Worm (Caenorhabditis elegans) whole organism, young adult: ENCODE results near the gene C28C12.11.

Experiments
- B0336.3 ChIP-seq: fragments of 200-800 bp; sonication (Bioruptor generic); IDR thresholded peaks from 2 replicates; pipeline ENCODE4 v1.3.6; 2022; ENCODE audit warnings: missing genetic modification characterization, missing compliant biosample characterization
- C06A6.2 ChIP-seq: fragments of 200-800 bp; sonication (Bioruptor generic); conservative IDR thresholded peaks from 2 replicates; pipeline ENCODE4 v1.3.6; 2022; ENCODE audit warnings: missing genetic modification characterization, missing compliant biosample characterization
- C17E4.6 ChIP-seq: fragments of 200-800 bp; sonication (Bioruptor generic); IDR thresholded peaks from 2 replicates; pipeline ENCODE4 v1.3.6; 2022; ENCODE audit warnings: missing genetic modification reagents, missing genetic modification characterization, missing compliant biosample characterization
- F22D6.2 ChIP-seq: sonication (generic microtip); optimal IDR thresholded peaks from 2 replicates; lab custom pipeline; 2016; ENCODE audit warnings: mild to moderate bottlenecking, missing genetic modification characterization, missing compliant biosample characterization
- F39B2.1 ChIP-seq: fragments of 200-800 bp; sonication (Bioruptor generic); IDR thresholded peaks from 2 replicates; pipeline ENCODE4 v1.3.6; 2022; ENCODE audit warnings: missing genetic modification reagents, missing genetic modification characterization, missing compliant biosample characterization
- F55B11.4 ChIP-seq: sonication (generic microtip); optimal IDR thresholded peaks from 2 replicates; lab custom pipeline; 2016; ENCODE audit warnings: missing compliant biosample characterization, missing genetic modification characterization, borderline replicate concordance; ENCODE audit not compliant: insufficient read depth
- T07F8.4 ChIP-seq: sonication (generic microtip); optimal IDR thresholded peaks from 2 replicates; lab custom pipeline; 2016; ENCODE audit warnings: mild to moderate bottlenecking, missing genetic modification characterization, moderate library complexity, missing compliant biosample characterization
- akir-1 ChIP-seq: fragments of 200-800 bp; sonication (Bioruptor generic); optimal IDR thresholded peaks from 2 replicates; lab custom pipeline; 2018; ENCODE audit warnings: mild to moderate bottlenecking, missing genetic modification characterization, moderate library complexity, missing compliant biosample characterization
- aptf-2 ChIP-seq: fragments of 200-800 bp; sonication (Bioruptor generic); conservative IDR thresholded peaks from 2 replicates; pipeline ENCODE4 v1.3.6; 2022; ENCODE audit warnings: missing genetic modification reagents, missing genetic modification characterization, missing compliant biosample characterization
- atf-7 ChIP-seq: sonication (generic microtip); optimal IDR thresholded peaks from 2 replicates; lab custom pipeline; 2017; ENCODE audit warnings: mild to moderate bottlenecking, missing genetic modification characterization, missing compliant biosample characterization
- attf-5 ChIP-seq: fragments of 200-800 bp; sonication (Bioruptor generic); optimal IDR thresholded peaks from 2 replicates; lab custom pipeline; 2018; ENCODE audit warnings: mild to moderate bottlenecking, missing genetic modification characterization, missing compliant biosample characterization
- attf-6 ChIP-seq: fragments of 200-800 bp; sonication (Bioruptor generic); IDR thresholded peaks from 2 replicates; pipeline ENCODE4 v1.3.6; 2022; ENCODE audit warnings: missing genetic modification reagents, missing genetic modification characterization, missing compliant biosample characterization
- bed-1 ChIP-seq: fragments of 200-800 bp; sonication (Bioruptor generic); IDR thresholded peaks from 2 replicates; pipeline ENCODE4 v1.3.6; 2022; ENCODE audit warnings: missing genetic modification reagents, missing genetic modification characterization, missing compliant biosample characterization
- bed-2 ChIP-seq: fragments of 200-800 bp; sonication (Bioruptor generic); IDR thresholded peaks from 2 replicates; pipeline ENCODE4 v1.3.6; 2022; ENCODE audit warnings: missing genetic modification reagents, missing genetic modification characterization, missing compliant biosample characterization
- dpl-1 ChIP-seq: fragments of 150-350 bp; optimal IDR thresholded peaks from 2 replicates; lab custom pipeline; 2014; ENCODE audit warnings: missing biosample characterization, missing genetic modification reagents, missing genetic modification characterization
- egl-18 ChIP-seq: fragments of 200-800 bp; sonication (Bioruptor generic); IDR thresholded peaks from 2 replicates; pipeline ENCODE4 v1.3.6; 2022; ENCODE audit warnings: missing genetic modification reagents, missing genetic modification characterization, missing compliant biosample characterization
- egrh-3 ChIP-seq: fragments of 200-800 bp; sonication (Bioruptor generic); IDR thresholded peaks from 2 replicates; pipeline ENCODE4 v1.3.6; 2022; ENCODE audit warnings: missing genetic modification reagents, missing genetic modification characterization, missing compliant biosample characterization
- ets-4 ChIP-seq: fragments of 200-800 bp; sonication (Bioruptor generic); optimal IDR thresholded peaks from 2 replicates; lab custom pipeline; 2018; ENCODE audit warnings: mild to moderate bottlenecking, missing genetic modification characterization, missing compliant biosample characterization
- fkh-3 ChIP-seq: sonication (generic microtip); optimal IDR thresholded peaks from 2 replicates; lab custom pipeline; 2016; ENCODE audit warnings: mild to moderate bottlenecking, missing genetic modification characterization, missing compliant biosample characterization
- hlh-26 ChIP-seq: fragments of 200-800 bp; sonication (Bioruptor generic); conservative IDR thresholded peaks from 2 replicates; pipeline ENCODE4 v1.3.6; 2022; ENCODE audit warnings: missing genetic modification reagents, missing genetic modification characterization, missing compliant biosample characterization
- hmg-1.2 ChIP-seq: fragments of 200-800 bp; sonication (Bioruptor generic); IDR thresholded peaks from 2 replicates; pipeline ENCODE4 v1.3.6; 2022; ENCODE audit warnings: missing genetic modification reagents, missing genetic modification characterization, missing compliant biosample characterization
- let-607 ChIP-seq, 2 experiments: fragments of 200-800 bp in 1 of 2; sonication (Bioruptor generic) in 1 of 2; sonication (generic microtip) in 1 of 2; optimal IDR thresholded peaks; 2 replicates each; lab custom pipeline; 2016 to 2018; ENCODE audit warnings: mild to moderate bottlenecking in 2 of 2, missing compliant biosample characterization in 2 of 2, missing genetic modification characterization in 2 of 2, moderate library complexity in 2 of 2, missing genotype in 1 of 2
- lin-26 ChIP-seq: fragments of 200-800 bp; sonication (Bioruptor generic); IDR thresholded peaks from 2 replicates; pipeline ENCODE4 v1.3.6; 2022; ENCODE audit warnings: missing genetic modification reagents, missing genetic modification characterization, missing compliant biosample characterization
- lsl-1 ChIP-seq: fragments of 200-800 bp; sonication (Bioruptor generic); optimal IDR thresholded peaks from 2 replicates; lab custom pipeline; 2018; ENCODE audit warnings: mild to moderate bottlenecking, missing genetic modification characterization, moderate library complexity, missing compliant biosample characterization
- madf-10 ChIP-seq: sonication (generic microtip); optimal IDR thresholded peaks from 2 replicates; lab custom pipeline; 2016; ENCODE audit warnings: mild to moderate bottlenecking, missing genetic modification characterization, missing compliant biosample characterization
- madf-3 ChIP-seq: fragments of 200-800 bp; sonication (Bioruptor generic); IDR thresholded peaks from 2 replicates; pipeline ENCODE4 v1.3.6; 2022; ENCODE audit warnings: missing genetic modification reagents, missing genetic modification characterization, missing compliant biosample characterization
- nfya-1 ChIP-seq: sonication (generic microtip); optimal IDR thresholded peaks from 2 replicates; lab custom pipeline; 2017; ENCODE audit warnings: antibody characterized with exemption, missing compliant biosample characterization, missing genetic modification characterization, borderline replicate concordance; ENCODE audit not compliant: insufficient read depth
- nfya-2 ChIP-seq: fragments of 200-800 bp; sonication (Bioruptor generic); IDR thresholded peaks from 2 replicates; pipeline ENCODE4 v1.3.6; 2022; ENCODE audit warnings: missing genetic modification reagents, missing genetic modification characterization, missing compliant biosample characterization
- nfyb-1 ChIP-seq: fragments of 200-800 bp; sonication (Bioruptor generic); IDR thresholded peaks from 2 replicates; pipeline ENCODE4 v1.3.6; 2022; ENCODE audit warnings: missing genetic modification reagents, missing genetic modification characterization, missing compliant biosample characterization
- nhr-90 ChIP-seq: sonication (generic microtip); optimal IDR thresholded peaks from 2 replicates; lab custom pipeline; 2016; ENCODE audit warnings: missing genotype, mild to moderate bottlenecking, missing genetic modification characterization, missing compliant biosample characterization
- rcor-1 ChIP-seq: fragments of 200-800 bp; sonication (Bioruptor generic); IDR thresholded peaks from 2 replicates; pipeline ENCODE4 v1.3.6; 2022; ENCODE audit warnings: missing genetic modification reagents, missing genetic modification characterization, missing compliant biosample characterization
- rec-8 ChIP-seq, 2 experiments: sonication (generic microtip); optimal IDR thresholded peaks; 2 replicates each; lab custom pipeline; 2016; ENCODE audit warnings: mild to moderate bottlenecking in 2 of 2, missing genetic modification characterization in 2 of 2, missing genetic modification reagents in 2 of 2, missing genotype in 2 of 2, missing biosample characterization in 1 of 2, missing compliant biosample characterization in 1 of 2, moderate library complexity in 1 of 2
- sea-2 ChIP-seq: fragments of 200-800 bp; sonication (Bioruptor generic); IDR thresholded peaks from 2 replicates; pipeline ENCODE4 v1.3.6; 2022; ENCODE audit warnings: missing genetic modification characterization, missing compliant biosample characterization
- snpc-1.1 ChIP-seq: sonication (generic microtip); optimal IDR thresholded peaks from 2 replicates; lab custom pipeline; 2017; ENCODE audit warnings: missing genetic modification characterization, mild to moderate bottlenecking, missing compliant biosample characterization, antibody characterized with exemption, moderate library complexity, missing genotype, missing genetic modification reagents; ENCODE audit not compliant: insufficient read depth
- tlf-1 ChIP-seq: fragments of 200-800 bp; sonication (Bioruptor generic); optimal IDR thresholded peaks from 2 replicates; lab custom pipeline; 2018; ENCODE audit warnings: mild to moderate bottlenecking, missing genetic modification characterization, missing compliant biosample characterization
- unc-62 ChIP-seq: fragments of 150-350 bp; optimal IDR thresholded peaks from 2 replicates; lab custom pipeline; 2014; ENCODE audit warnings: missing biosample characterization, missing genetic modification reagents, missing genetic modification characterization
- xnd-1 ChIP-seq: sonication (generic microtip); optimal IDR thresholded peaks from 2 replicates; lab custom pipeline; 2016; ENCODE audit warnings: missing genotype, missing genetic modification reagents, missing genetic modification characterization, missing compliant biosample characterization

Gene C28C12.11

ce11 chrIV:8461177-8461576, 12.7 kb upstream of the C28C12.11 start:
- TF ChIP-seq hmg-1.2: no peak
- TF ChIP-seq snpc-1.1 (tag; lab: Kevin White, UChicago): no peak
- no peak for TF ChIP-seq tlf-1 (GFP tag; lab: Kevin White, UChicago)
- no peak for TF ChIP-seq fkh-3 (tag; lab: Kevin White, UChicago)
- TF ChIP-seq dpl-1 (GFP tag; lab: Kevin White, UChicago): no peak
- TF ChIP-seq lsl-1: no peak
- no peak for TF ChIP-seq C06A6.2 (GFP tag; lab: Robert Waterston, UW)
- no peak for TF ChIP-seq lin-26
- no peak for TF ChIP-seq egrh-3 (GFP tag; lab: Robert Waterston, UW)
- no peak for TF ChIP-seq B0336.3 (GFP tag; lab: Robert Waterston, UW)
- TF ChIP-seq sea-2 (GFP tag; lab: Robert Waterston, UW): no peak
- no peak for TF ChIP-seq nhr-90 (tag; lab: Kevin White, UChicago)
- TF ChIP-seq rec-8 (tag; optimal IDR thresholded peaks at IDR 0.05; lab: Kevin White, UChicago): no peak
- TF ChIP-seq nfya-1 (tag; lab: Kevin White, UChicago): no peak
- TF ChIP-seq ets-4 (GFP tag; lab: Kevin White, UChicago): no peak
- no peak for TF ChIP-seq atf-7 (tag; lab: Kevin White, UChicago)
- TF ChIP-seq nfya-2 (GFP tag; lab: Robert Waterston, UW): no peak
- TF ChIP-seq aptf-2 (GFP tag; lab: Robert Waterston, UW): no peak
- no peak for TF ChIP-seq F55B11.4 (tag; lab: Kevin White, UChicago)

ce11 chrIV:8462376-8462775, 11.5 kb upstream of the C28C12.11 start:
- TF ChIP-seq rcor-1: no peak
- TF ChIP-seq attf-6 (GFP tag; lab: Robert Waterston, UW): no peak
- no peak for TF ChIP-seq F39B2.1
- no peak for TF ChIP-seq hmg-1.2
- no peak for TF ChIP-seq hlh-26 (GFP tag; lab: Robert Waterston, UW)
- TF ChIP-seq egl-18 (GFP tag; lab: Robert Waterston, UW): no peak
- TF ChIP-seq bed-2 (GFP tag; lab: Robert Waterston, UW): no peak
- no peak for TF ChIP-seq F22D6.2 (tag; lab: Kevin White, UChicago)
- no peak for TF ChIP-seq T07F8.4 (tag; lab: Kevin White, UChicago)
- no peak for TF ChIP-seq bed-1 (GFP tag; lab: Robert Waterston, UW)
- no peak for TF ChIP-seq xnd-1 (tag; lab: Kevin White, UChicago)
- no peak for TF ChIP-seq rec-8 (tag; optimal IDR thresholded peaks at IDR 0.05; lab: Kevin White, UChicago)
- TF ChIP-seq akir-1 (GFP tag; lab: Kevin White, UChicago): no peak

- TF ChIP-seq let-607 (tag; optimal IDR thresholded peaks at IDR 0.05; lab: Kevin White, UChicago) (no peak), C17E4.6 (GFP tag; lab: Robert Waterston, UW) (no peak), attf-5 (GFP tag; lab: Kevin White, UChicago) (no peak), unc-62 (GFP tag; lab: Kevin White, UChicago) (peak; percentile 43), madf-3 (GFP tag; lab: Robert Waterston, UW) (no peak), madf-10 (tag; lab: Kevin White, UChicago) (no peak), nfyb-1 (no peak)
Measured at ce11 chrIV:8463069-8463468, 10.8 kb upstream of the C28C12.11 start.
